Worm (Caenorhabditis elegans): ENCODE results near the gene fbxl-3.
A peak's percentile ranks its signal among the peaks of the same experiment; 100 is the strongest.

The fbxl-3 gene

ce11 chrII:5414040-5414439 lies 15.3 kb upstream of the fbxl-3 start, which contains the start of the genes EEED8.14 and EEED8.3:
EEED8.14 (minus strand) TSS chrII:5414052.
EEED8.3 (plus strand) TSS chrII:5414276.
- TF ChIP-seq madf-6 (GFP tag; IDR thresholded peaks at IDR 0.05) (peak; percentile 80), madf-8 (GFP tag; conservative IDR thresholded peaks at IDR 0.05) (peak; percentile 61), ztf-26 (tag; optimal IDR thresholded peaks at IDR 0.05) (no peak), Y56A3A.18 (GFP tag; IDR thresholded peaks at IDR 0.05) (no peak), mcd-1 (GFP tag; IDR thresholded peaks at IDR 0.05) (no peak), Y95B8A.8 (GFP tag; IDR thresholded peaks at IDR 0.05) (no peak), K12H6.12 (tag; optimal IDR thresholded peaks at IDR 0.05) (no peak), nfyb-1 (GFP tag; IDR thresholded peaks at IDR 0.05) (no peak), Y67H2A.10 (GFP tag; conservative IDR thresholded peaks at IDR 0.05) (no peak), athp-1 (tag; optimal IDR thresholded peaks at IDR 0.05) (no peak), ets-4 (GFP tag; optimal IDR thresholded peaks at IDR 0.05) (no peak), nhr-120 (GFP tag; IDR thresholded peaks at IDR 0.05) (no peak), mes-4 (tag; optimal IDR thresholded peaks at IDR 0.05) (no peak), aptf-2 (GFP tag; conservative IDR thresholded peaks at IDR 0.05) (no peak), bed-1 (GFP tag; IDR thresholded peaks at IDR 0.05) (no peak), egl-44 (GFP tag; IDR thresholded peaks at IDR 0.05) (no peak), xnd-1 (tag; optimal IDR thresholded peaks at IDR 0.05) (peak; percentile 80), F22D6.2 (tag; optimal IDR thresholded peaks at IDR 0.05) (no peak), lin-54 (GFP tag; optimal IDR thresholded peaks at IDR 0.05) (peak; percentile 13), rec-8 (tag; optimal IDR thresholded peaks at IDR 0.05) (no peak), sea-2 (GFP tag; IDR thresholded peaks at IDR 0.05) (no peak), let-607 (tag; optimal IDR thresholded peaks at IDR 0.05) (no peak), attf-3 (GFP tag; conservative IDR thresholded peaks at IDR 0.05) (no peak), B0336.3 (GFP tag; IDR thresholded peaks at IDR 0.05) (no peak), F33H1.4 (GFP tag; IDR thresholded peaks at IDR 0.05) (peak; percentile 85), B0019.2 (GFP tag; conservative IDR thresholded peaks at IDR 0.05) (no peak), Y79H2A.3 (GFP tag; conservative IDR thresholded peaks at IDR 0.05) (no peak), egrh-3 (GFP tag; IDR thresholded peaks at IDR 0.05) (no peak), F57C9.4 (tag; optimal IDR thresholded peaks at IDR 0.05) (no peak), snpc-4 (GFP tag; optimal IDR thresholded peaks at IDR 0.05) (no peak), snpc-4 (tag; optimal IDR thresholded peaks at IDR 0.05) (no peak), ekl-4 (GFP tag; IDR thresholded peaks at IDR 0.05) (no peak), nhr-179 (tag; optimal IDR thresholded peaks at IDR 0.05) (no peak), snpc-1.3 (tag; optimal IDR thresholded peaks at IDR 0.05; ENCODE audit: insufficient read depth) (peak; percentile 0), cebp-1 (GFP tag; IDR thresholded peaks at IDR 0.05) (no peak), cebp-1 (tag; optimal IDR thresholded peaks at IDR 0.05) (no peak), ztf-25 (GFP tag; IDR thresholded peaks at IDR 0.05) (no peak), D2030.7 (GFP tag; IDR thresholded peaks at IDR 0.05) (no peak), dpff-1 (tag; optimal IDR thresholded peaks at IDR 0.05) (no peak), madf-3 (GFP tag; IDR thresholded peaks at IDR 0.05) (no peak), lsl-1 (GFP tag; optimal IDR thresholded peaks at IDR 0.05) (peak; percentile 90), nhr-90 (tag; optimal IDR thresholded peaks at IDR 0.05) (no peak), tbp1 (GFP tag; optimal IDR thresholded peaks at IDR 0.05) (no peak), fkh-3 (tag; optimal IDR thresholded peaks at IDR 0.05) (no peak)

Measured in whole organism, young adult.